Fruit fly (Drosophila melanogaster) whole organism, prepupa: Measurements from ENCODE around the gene CG3397.

ENCODE experiments used
- CG11294 ChIP-seq: fragments of 200-800 bp; sonication (Bioruptor generic); IDR thresholded peaks from 2 replicates; pipeline ENCODE4 v1.3.6; 2022; ENCODE audit warnings: missing biosample characterization, missing genetic modification characterization
- CG34406 ChIP-seq: fragments of 200-800 bp; sonication (Bioruptor generic); optimal IDR thresholded peaks from 3 replicates; lab custom pipeline; 2016; ENCODE audit warnings: missing biosample characterization, missing genetic modification characterization
- CG4318 ChIP-seq: fragments of 200-800 bp; sonication (Bioruptor generic); optimal IDR thresholded peaks from 3 replicates; lab custom pipeline; 2017; ENCODE audit warnings: missing biosample characterization, mild to moderate bottlenecking, missing genetic modification characterization
- Gug ChIP-seq: fragments of 200-800 bp; sonication (Bioruptor generic); IDR thresholded peaks from 2 replicates; pipeline ENCODE4 v1.3.6; 2022; ENCODE audit warnings: missing biosample characterization, missing genetic modification characterization
- Hr39 ChIP-seq: fragments of 200-800 bp; sonication (Bioruptor generic); optimal IDR thresholded peaks from 2 replicates; lab custom pipeline; 2016; ENCODE audit warnings: missing biosample characterization, missing genetic modification characterization
- achi ChIP-seq: fragments of 200-800 bp; sonication (Bioruptor generic); optimal IDR thresholded peaks from 3 replicates; lab custom pipeline; 2016; ENCODE audit warnings: missing biosample characterization, missing genetic modification characterization
- dsx ChIP-seq: fragments of 200-800 bp; optimal IDR thresholded peaks from 3 replicates; lab custom pipeline; 2019; ENCODE audit warnings: missing biosample characterization, mild to moderate bottlenecking, missing genetic modification characterization, moderate library complexity; ENCODE audit not compliant: poor library complexity, severe bottlenecking
- topi ChIP-seq: fragments of 200-800 bp; sonication (Bioruptor generic); optimal IDR thresholded peaks from 3 replicates; lab custom pipeline; 2016; ENCODE audit warnings: missing biosample characterization, missing genetic modification characterization

dm6 chr3R:11981962-11982361 lies 2.4 kb downstream of the CG3397 start, which contains the start of gene CG12224:
- TF ChIP-seq topi (GFP tag; lab: Kevin White, UChicago) (no peak), achi (GFP tag; lab: Kevin White, UChicago) (no peak), CG4318 (GFP tag; lab: Kevin White, UChicago) (no peak), Gug (GFP tag; lab: Robert Waterston, UW) (no peak), dsx (no peak), CG11294 (GFP tag; lab: Robert Waterston, UW) (no peak), Hr39 (GFP tag; lab: Kevin White, UChicago) (no peak), CG34406 (GFP tag; lab: Kevin White, UChicago) (no peak)
